Fruit fly (Drosophila melanogaster) S2 (cell line): ENCODE results near the gene Eo.

ENCODE experiments used
- CG8478 ChIP-seq: fragments of >200 bp; optimal IDR thresholded peaks from 2 replicates; lab custom pipeline; 2018
- CTCF ChIP-seq, 2 experiments: fragments of >200 bp; optimal IDR thresholded peaks; 2 replicates each; lab custom pipeline; 2018

- TF ChIP-seq CG8478 (lab: Kevin White, UChicago) (no peak), CTCF (optimal IDR thresholded peaks at IDR 0.05; lab: Kevin White, UChicago) (no peak)
Observed at dm6 chrX:14951346-14951862, 32.8 kb upstream of the Eo start.
